Fruit fly (Drosophila melanogaster) whole organism, embryonic: ENCODE data around the gene CG17154.

Experiments
- Atf3 ChIP-seq: fragments of 200-800 bp; sonication (Bioruptor generic); optimal IDR thresholded peaks from 3 replicates; lab custom pipeline; 2016; ENCODE audit warnings: missing biosample characterization, missing genetic modification characterization
- Blimp-1 ChIP-seq: fragments of 200-800 bp; sonication (Bioruptor generic); optimal IDR thresholded peaks from 3 replicates; lab custom pipeline; 2018; ENCODE audit warnings: missing biosample characterization, missing genetic modification characterization, mild to moderate bottlenecking, moderate library complexity, missing genetic modification reagents
- CG10565 ChIP-seq: fragments of 200-800 bp; sonication (Bioruptor generic); optimal IDR thresholded peaks from 3 replicates; lab custom pipeline; 2016; ENCODE audit warnings: missing biosample characterization, mild to moderate bottlenecking, missing genetic modification characterization
- CG10654 ChIP-seq: fragments of 200-800 bp; sonication (Bioruptor generic); optimal IDR thresholded peaks from 2 replicates; lab custom pipeline; 2016; ENCODE audit warnings: missing biosample characterization, missing genetic modification characterization
- CG11093 ChIP-seq: fragments of 200-800 bp; sonication (Bioruptor generic); IDR thresholded peaks from 3 replicates; pipeline ENCODE4 v1.3.6; 2022; ENCODE audit warnings: missing biosample characterization, missing genetic modification characterization
- CG11247 ChIP-seq: fragments of 200-800 bp; sonication (Bioruptor generic); IDR thresholded peaks from 2 replicates; pipeline ENCODE4 v1.3.6; 2022; ENCODE audit warnings: missing biosample characterization, missing genetic modification characterization
- CG11723 ChIP-seq: fragments of 200-800 bp; sonication (Bioruptor generic); optimal IDR thresholded peaks from 2 replicates; lab custom pipeline; 2017; ENCODE audit warnings: missing biosample characterization, mild to moderate bottlenecking, missing genetic modification characterization
- CG12155 ChIP-seq: fragments of 200-800 bp; sonication (Bioruptor generic); optimal IDR thresholded peaks from 3 replicates; lab custom pipeline; 2016; ENCODE audit warnings: missing biosample characterization, missing genetic modification characterization
- CG14050 ChIP-seq: fragments of 200-800 bp; sonication (Bioruptor generic); IDR thresholded peaks from 3 replicates; pipeline ENCODE4 v1.3.6; 2022; ENCODE audit warnings: missing biosample characterization, missing genetic modification characterization
- CG3281 ChIP-seq: fragments of 200-800 bp; sonication (Bioruptor generic); optimal IDR thresholded peaks from 3 replicates; lab custom pipeline; 2017; ENCODE audit warnings: missing biosample characterization, mild to moderate bottlenecking, missing genetic modification characterization
- CG6765 ChIP-seq: fragments of 200-800 bp; sonication (Bioruptor generic); optimal IDR thresholded peaks from 3 replicates; lab custom pipeline; 2017; ENCODE audit warnings: missing biosample characterization, mild to moderate bottlenecking, missing genetic modification characterization
- CG7786 ChIP-seq: fragments of 200-800 bp; sonication (Bioruptor generic); optimal IDR thresholded peaks from 2 replicates; lab custom pipeline; 2016; ENCODE audit warnings: missing biosample characterization, missing genetic modification characterization
- CG8944 ChIP-seq: fragments of 200-800 bp; sonication (Bioruptor generic); optimal IDR thresholded peaks from 3 replicates; lab custom pipeline; 2016; ENCODE audit warnings: missing biosample characterization, missing genetic modification characterization
- CG9609 ChIP-seq: fragments of 200-800 bp; sonication (Bioruptor generic); optimal IDR thresholded peaks from 3 replicates; lab custom pipeline; 2016; ENCODE audit warnings: missing biosample characterization, missing genetic modification characterization
- Dref ChIP-seq: fragments of 200-800 bp; sonication (Bioruptor generic); IDR thresholded peaks from 2 replicates; pipeline ENCODE4 v1.3.6; 2022; ENCODE audit warnings: missing biosample characterization, missing genetic modification characterization
- Elba2 ChIP-seq: fragments of 200-800 bp; sonication (Bioruptor generic); optimal IDR thresholded peaks from 3 replicates; lab custom pipeline; 2016; ENCODE audit warnings: missing biosample characterization, missing genetic modification characterization
- Gsc ChIP-seq: fragments of 200-800 bp; sonication (Bioruptor generic); IDR thresholded peaks from 2 replicates; pipeline ENCODE4 v1.3.6; 2022; ENCODE audit warnings: missing biosample characterization, missing genetic modification characterization
- H15 ChIP-seq: fragments of 200-800 bp; sonication (Bioruptor generic); IDR thresholded peaks from 3 replicates; pipeline ENCODE4 v1.3.6; 2022; ENCODE audit warnings: missing biosample characterization, missing genetic modification characterization
- HHEX ChIP-seq: fragments of 200-800 bp; sonication (Bioruptor generic); optimal IDR thresholded peaks from 3 replicates; lab custom pipeline; 2017; ENCODE audit warnings: missing biosample characterization, mild to moderate bottlenecking, missing genetic modification characterization, missing genetic modification reagents
- HLH4C ChIP-seq: fragments of 200-800 bp; sonication (Bioruptor generic); IDR thresholded peaks from 3 replicates; pipeline ENCODE4 v1.3.6; 2022; ENCODE audit warnings: missing biosample characterization, missing genetic modification characterization; ENCODE audit not compliant: partially characterized antibody
- Max ChIP-seq: fragments of 200-800 bp; sonication (Bioruptor generic); optimal IDR thresholded peaks from 2 replicates; lab custom pipeline; 2016; ENCODE audit warnings: missing biosample characterization, mild to moderate bottlenecking, missing genetic modification characterization
- Meics ChIP-seq: fragments of 200-800 bp; sonication (Bioruptor generic); optimal IDR thresholded peaks from 2 replicates; lab custom pipeline; 2017; ENCODE audit warnings: missing biosample characterization, mild to moderate bottlenecking, missing genetic modification characterization
- NC2β ChIP-seq: fragments of 200-800 bp; sonication (Bioruptor generic); optimal IDR thresholded peaks from 2 replicates; lab custom pipeline; 2016; ENCODE audit warnings: missing biosample characterization, missing genetic modification characterization
- Nf-YB ChIP-seq: fragments of 200-800 bp; sonication (Bioruptor generic); optimal IDR thresholded peaks from 3 replicates; lab custom pipeline; 2019; ENCODE audit warnings: missing biosample characterization, mild to moderate bottlenecking, missing genetic modification characterization, moderate library complexity
- Optix ChIP-seq: fragments of 200-800 bp; sonication (Bioruptor generic); IDR thresholded peaks from 3 replicates; pipeline ENCODE4 v1.3.6; 2022; ENCODE audit warnings: missing biosample characterization, missing genetic modification characterization
- Six4 ChIP-seq: fragments of 200-800 bp; sonication (Bioruptor generic); optimal IDR thresholded peaks from 2 replicates; lab custom pipeline; 2016; ENCODE audit warnings: missing biosample characterization, missing genetic modification characterization
- Trl ChIP-seq, 3 experiments: fragments of >200 bp in 2 of 3; fragments of 200-800 bp in 1 of 3; sonication (Bioruptor generic) in 1 of 3; optimal IDR thresholded peaks; 2 replicates in 1 of 3; 3 replicates in 2 of 3; lab custom pipeline; 2016 to 2017; ENCODE audit warnings: missing biosample characterization in 1 of 3, missing genetic modification characterization in 1 of 3
- Xrp1 ChIP-seq: fragments of 200-800 bp; sonication (Bioruptor generic); IDR thresholded peaks from 2 replicates; pipeline ENCODE4 v1.3.6; 2022; ENCODE audit warnings: missing biosample characterization, missing genetic modification characterization
- aop ChIP-seq: fragments of 200-800 bp; sonication (Bioruptor generic); IDR thresholded peaks from 2 replicates; pipeline ENCODE4 v1.3.6; 2022; ENCODE audit warnings: missing biosample characterization, missing genetic modification characterization
- caup ChIP-seq: fragments of 200-800 bp; sonication (Bioruptor generic); optimal IDR thresholded peaks from 3 replicates; lab custom pipeline; 2017; ENCODE audit warnings: missing biosample characterization, mild to moderate bottlenecking, missing genetic modification characterization, moderate library complexity; ENCODE audit not compliant: severe bottlenecking
- chn ChIP-seq: fragments of 200-800 bp; sonication (Bioruptor generic); optimal IDR thresholded peaks from 2 replicates; lab custom pipeline; 2016; ENCODE audit warnings: missing biosample characterization, missing genetic modification characterization
- danr ChIP-seq: fragments of 200-800 bp; sonication (Bioruptor generic); IDR thresholded peaks from 2 replicates; pipeline ENCODE4 v1.3.6; 2022; ENCODE audit warnings: missing biosample characterization, missing genetic modification characterization
- eve ChIP-seq, 2 experiments: fragments of >200 bp; optimal IDR thresholded peaks; 2 replicates each; lab custom pipeline; 2017; ENCODE audit warnings: missing biosample characterization in 2 of 2, missing genetic modification characterization in 2 of 2
- eyg ChIP-seq: fragments of 200-800 bp; sonication (Bioruptor generic); optimal IDR thresholded peaks from 3 replicates; lab custom pipeline; 2016; ENCODE audit warnings: missing biosample characterization, missing genetic modification characterization
- ftz-f1 ChIP-seq: fragments of 200-800 bp; sonication (Bioruptor generic); optimal IDR thresholded peaks from 2 replicates; lab custom pipeline; 2016; ENCODE audit warnings: missing biosample characterization, missing genetic modification characterization
- grn ChIP-seq: fragments of 200-800 bp; sonication (Bioruptor generic); optimal IDR thresholded peaks from 3 replicates; lab custom pipeline; 2017; ENCODE audit warnings: missing biosample characterization, missing genetic modification characterization
- mirr ChIP-seq: fragments of 200-800 bp; sonication (Bioruptor generic); optimal IDR thresholded peaks from 3 replicates; lab custom pipeline; 2018; ENCODE audit warnings: missing biosample characterization, mild to moderate bottlenecking, missing genetic modification characterization
- nerfin-1 ChIP-seq: fragments of 200-800 bp; sonication (Bioruptor generic); optimal IDR thresholded peaks from 3 replicates; lab custom pipeline; 2019; ENCODE audit warnings: missing biosample characterization, mild to moderate bottlenecking, missing genetic modification characterization, moderate library complexity
- psq ChIP-seq: fragments of 200-800 bp; sonication (Bioruptor generic); optimal IDR thresholded peaks from 2 replicates; lab custom pipeline; 2017; ENCODE audit warnings: missing biosample characterization, missing genetic modification characterization
- repo ChIP-seq: fragments of 200-800 bp; sonication (Bioruptor generic); optimal IDR thresholded peaks from 2 replicates; lab custom pipeline; 2016; ENCODE audit warnings: missing biosample characterization, missing genetic modification characterization
- sc ChIP-seq, 3 experiments: fragments of >200 bp in 2 of 3; fragments of 200-800 bp in 1 of 3; sonication (Bioruptor generic) in 1 of 3; optimal IDR thresholded peaks; 2 replicates in 2 of 3; 3 replicates in 1 of 3; lab custom pipeline; 2017; ENCODE audit warnings: mild to moderate bottlenecking in 1 of 3, missing biosample characterization in 1 of 3, missing genetic modification characterization in 1 of 3, missing genetic modification reagents in 1 of 3
- schlank ChIP-seq: fragments of 200-800 bp; sonication (Bioruptor generic); optimal IDR thresholded peaks from 2 replicates; lab custom pipeline; 2018; ENCODE audit warnings: missing biosample characterization, mild to moderate bottlenecking, missing genetic modification characterization
- sob ChIP-seq: fragments of 200-800 bp; sonication (Bioruptor generic); IDR thresholded peaks from 2 replicates; pipeline ENCODE4 v1.3.6; 2022; ENCODE audit warnings: missing biosample characterization, missing genetic modification characterization
- sqz ChIP-seq: fragments of 200-800 bp; sonication (Bioruptor generic); optimal IDR thresholded peaks from 3 replicates; lab custom pipeline; 2018; ENCODE audit warnings: missing biosample characterization, mild to moderate bottlenecking, missing genetic modification characterization
- tin ChIP-seq: fragments of 200-800 bp; sonication (Bioruptor generic); optimal IDR thresholded peaks from 3 replicates; lab custom pipeline; 2016; ENCODE audit warnings: missing biosample characterization, missing genetic modification characterization
- tio ChIP-seq: fragments of 200-800 bp; sonication (Bioruptor generic); optimal IDR thresholded peaks from 2 replicates; lab custom pipeline; 2017; ENCODE audit warnings: missing biosample characterization, missing genetic modification characterization, inconsistent platforms
- tll ChIP-seq, 2 experiments: fragments of 200-800 bp in 1 of 2; fragments of >200 bp in 1 of 2; sonication (Bioruptor generic) in 1 of 2; optimal IDR thresholded peaks; 2 replicates each; lab custom pipeline; 2017 to 2019; ENCODE audit warnings: missing biosample characterization in 2 of 2, missing genetic modification characterization in 2 of 2, mild to moderate bottlenecking in 1 of 2, moderate library complexity in 1 of 2
- vfl ChIP-seq: fragments of 200-800 bp; sonication (Bioruptor generic); optimal IDR thresholded peaks from 2 replicates; lab custom pipeline; 2016; ENCODE audit warnings: missing biosample characterization, missing genetic modification characterization
- z ChIP-seq: fragments of 200-800 bp; sonication (Bioruptor generic); IDR thresholded peaks from 3 replicates; pipeline ENCODE4 v1.3.6; 2022; ENCODE audit warnings: missing biosample characterization, missing genetic modification characterization
- zen ChIP-seq: fragments of 200-800 bp; sonication (Bioruptor generic); optimal IDR thresholded peaks from 3 replicates; lab custom pipeline; 2018; ENCODE audit warnings: missing biosample characterization, mild to moderate bottlenecking, missing genetic modification characterization, moderate library complexity
- zen2 ChIP-seq: fragments of 200-800 bp; sonication (Bioruptor generic); IDR thresholded peaks from 3 replicates; pipeline ENCODE4 v1.3.6; 2022; ENCODE audit warnings: missing biosample characterization, missing genetic modification characterization; ENCODE audit not compliant: partially characterized antibody

The CG17154 gene

dm6 chr3L:12053695-12054094 lies 34.7 kb upstream of the CG17154 start (continued):
- TF ChIP-seq tio (GFP tag; lab: Kevin White, UChicago) (peak; percentile 11), Xrp1 (GFP tag; lab: Robert Waterston, UW) (peak; percentile 63), Dref (GFP tag; lab: Robert Waterston, UW) (no peak), CG6765 (GFP tag; lab: Kevin White, UChicago) (no peak), tll (GFP tag; optimal IDR thresholded peaks at IDR 0.05; lab: Kevin White, UChicago) (no peak), CG10654 (GFP tag; lab: Kevin White, UChicago) (peak; percentile 22), CG8944 (peak; percentile 5), CG11723 (no peak), CG11093 (GFP tag; lab: Robert Waterston, UW) (0 out of 3 replicates have a peak, but pooled peaks have one; percentile 45), chn (GFP tag; lab: Kevin White, UChicago) (peak; percentile 32), sqz (GFP tag; lab: Kevin White, UChicago) (no peak), CG12155 (no peak), Gsc (0 out of 2 replicates have a peak, but pooled peaks have one; percentile 22), caup (GFP tag; lab: Kevin White, UChicago) (no peak), H15 (GFP tag; lab: Robert Waterston, UW) (0 out of 3 replicates have a peak, but pooled peaks have one; percentile 38), tin (GFP tag; lab: Kevin White, UChicago) (peak; percentile 70), eyg (GFP tag; lab: Kevin White, UChicago) (no peak), NC2β (GFP tag; lab: Kevin White, UChicago) (no peak), CG10565 (GFP tag; lab: Kevin White, UChicago) (no peak), Trl (optimal IDR thresholded peaks at IDR 0.05; lab: Kevin White, UChicago) (no peak), Trl (GFP tag; optimal IDR thresholded peaks at IDR 0.05; lab: Kevin White, UChicago) (peak; percentile 53), Elba2 (no peak), Max (peak; percentile 58), Blimp-1 (GFP tag; lab: Kevin White, UChicago) (peak; percentile 66), Atf3 (no peak), HHEX (no peak), eve (GFP tag; optimal IDR thresholded peaks at IDR 0.05; lab: Kevin White, UChicago) (no peak), CG11247 (GFP tag; lab: Robert Waterston, UW) (no peak), grn (GFP tag; lab: Kevin White, UChicago) (peak; percentile 11), sc (optimal IDR thresholded peaks at IDR 0.05; lab: Kevin White, UChicago) (no peak), sc (GFP tag; optimal IDR thresholded peaks at IDR 0.05; lab: Kevin White, UChicago) (no peak), sob (GFP tag; lab: Robert Waterston, UW) (no peak), z (GFP tag; lab: Robert Waterston, UW) (no peak), aop (no peak), zen (tag; lab: Kevin White, UChicago) (peak; percentile 12), Nf-YB (GFP tag; lab: Kevin White, UChicago) (no peak), schlank (tag; lab: Kevin White, UChicago) (no peak), CG14050 (GFP tag; lab: Robert Waterston, UW) (no peak), HLH4C (GFP tag; lab: Robert Waterston, UW) (no peak), Meics (GFP tag; lab: Kevin White, UChicago) (no peak), CG7786 (GFP tag; lab: Kevin White, UChicago) (no peak), danr (no peak), repo (GFP tag; lab: Kevin White, UChicago) (peak; percentile 2), CG3281 (GFP tag; lab: Kevin White, UChicago) (no peak), mirr (no peak), psq (GFP tag; lab: Kevin White, UChicago) (no peak), ftz-f1 (no peak), Six4 (GFP tag; lab: Kevin White, UChicago) (peak; percentile 36), zen2 (GFP tag; lab: Robert Waterston, UW) (no peak), vfl (GFP tag; lab: Kevin White, UChicago) (no peak), Optix (GFP tag; lab: Robert Waterston, UW) (no peak), nerfin-1 (no peak), CG9609 (GFP tag; lab: Kevin White, UChicago) (no peak)
